Worm (Caenorhabditis elegans) whole organism, L1 larva: ENCODE measurements around the gene C04A11.5.

Experiments used
- F16B12.6 ChIP-seq: fragments of 150-350 bp; optimal IDR thresholded peaks from 2 replicates; lab custom pipeline; 2014; ENCODE audit warnings: missing biosample characterization, missing genetic modification characterization
- alr-1 ChIP-seq: fragments of 200-800 bp; sonication (Bioruptor generic); optimal IDR thresholded peaks from 2 replicates; lab custom pipeline; 2018; ENCODE audit warnings: borderline replicate concordance, mild to moderate bottlenecking, missing genetic modification characterization, missing compliant biosample characterization
- ama-1 ChIP-seq: fragments of 150-350 bp; optimal IDR thresholded peaks from 2 replicates; lab custom pipeline; 2014
- blmp-1 ChIP-seq: fragments of 150-350 bp; optimal IDR thresholded peaks from 2 replicates; lab custom pipeline; 2014; ENCODE audit warnings: missing biosample characterization, missing genetic modification characterization
- ceh-63 ChIP-seq: fragments of 200-800 bp; sonication (Bioruptor generic); optimal IDR thresholded peaks from 2 replicates; lab custom pipeline; 2018; ENCODE audit warnings: mild to moderate bottlenecking, missing genetic modification characterization, missing compliant biosample characterization
- ceh-82 ChIP-seq, 3 experiments: fragments of 150-350 bp in 1 of 3; sonication (generic microtip) in 2 of 3; optimal IDR thresholded peaks; 2 replicates each; lab custom pipeline; 2014 to 2017; ENCODE audit warnings: missing biosample characterization in 3 of 3, missing genetic modification characterization in 3 of 3
- ceh-88 ChIP-seq: fragments of 200-800 bp; sonication (Bioruptor generic); IDR thresholded peaks from 2 replicates; pipeline ENCODE4 v1.3.6; 2022; ENCODE audit warnings: missing genetic modification characterization, missing compliant biosample characterization
- ces-1 ChIP-seq: fragments of 150-350 bp; optimal IDR thresholded peaks from 2 replicates; lab custom pipeline; 2014; ENCODE audit warnings: missing biosample characterization, missing genetic modification reagents, missing genetic modification characterization
- dpl-1 ChIP-seq, 3 experiments: fragments of 150-350 bp in 2 of 3; sonication (generic microtip) in 1 of 3; optimal IDR thresholded peaks; 2 replicates each; lab custom pipeline; 2014 to 2017; ENCODE audit warnings: missing biosample characterization in 3 of 3, missing genetic modification characterization in 3 of 3, missing genetic modification reagents in 3 of 3
- dsc-1 ChIP-seq: sonication (generic microtip); optimal IDR thresholded peaks from 2 replicates; lab custom pipeline; 2016; ENCODE audit warnings: mild to moderate bottlenecking, missing genetic modification characterization, missing compliant biosample characterization
- efl-1 ChIP-seq, 4 experiments: fragments of 150-350 bp; optimal IDR thresholded peaks in 3 of 4; peaks in 1 of 4; 1 replicate in 1 of 4; 2 replicates in 3 of 4; lab custom pipeline; 2014; ENCODE audit warnings: missing biosample characterization in 2 of 4, missing genetic modification characterization in 2 of 4, missing genetic modification reagents in 2 of 4
- egl-13 ChIP-seq: sonication (generic microtip); optimal IDR thresholded peaks from 2 replicates; lab custom pipeline; 2016; ENCODE audit warnings: missing genotype, missing genetic modification reagents, missing genetic modification characterization, missing compliant biosample characterization
- elt-2 ChIP-seq: sonication (generic microtip); optimal IDR thresholded peaks from 2 replicates; lab custom pipeline; 2016; ENCODE audit warnings: missing genetic modification characterization, mild to moderate bottlenecking, inconsistent platforms, missing compliant biosample characterization, missing genetic modification reagents
- elt-3 ChIP-seq, 6 experiments: fragments of 150-350 bp in 1 of 6; sonication (generic microtip); optimal IDR thresholded peaks; 2 replicates each; lab custom pipeline; 2017 to 2018; ENCODE audit warnings: missing biosample characterization in 6 of 6, missing genetic modification characterization in 6 of 6, inconsistent platforms in 1 of 6
- fkh-4 ChIP-seq: sonication (generic microtip); optimal IDR thresholded peaks from 2 replicates; lab custom pipeline; 2016; ENCODE audit warnings: missing compliant biosample characterization, missing genetic modification characterization, borderline replicate concordance
- hlh-4 ChIP-seq: sonication (generic microtip); optimal IDR thresholded peaks from 2 replicates; lab custom pipeline; 2016; ENCODE audit warnings: mild to moderate bottlenecking, missing genetic modification characterization, missing compliant biosample characterization
- irx-1 ChIP-seq: sonication (generic microtip); optimal IDR thresholded peaks from 2 replicates; lab custom pipeline; 2016; ENCODE audit warnings: missing genetic modification characterization, missing compliant biosample characterization
- isw-1 ChIP-seq: fragments of 200-800 bp; sonication (Bioruptor generic); IDR thresholded peaks from 2 replicates; pipeline ENCODE4 v1.3.6; 2022; ENCODE audit warnings: missing genetic modification characterization, missing compliant biosample characterization
- lin-15B ChIP-seq: fragments of 150-350 bp; sonication (generic microtip); optimal IDR thresholded peaks from 3 replicates; lab custom pipeline; 2014; ENCODE audit warnings: missing biosample characterization, missing genetic modification characterization
- lin-35 ChIP-seq, 2 experiments: fragments of 150-350 bp; optimal IDR thresholded peaks; 2 replicates each; lab custom pipeline; 2014; ENCODE audit warnings: missing biosample characterization in 2 of 2, missing genetic modification characterization in 2 of 2, missing genetic modification reagents in 2 of 2
- lir-3 ChIP-seq: sonication (generic microtip); optimal IDR thresholded peaks from 2 replicates; lab custom pipeline; 2016; ENCODE audit warnings: mild to moderate bottlenecking, missing genetic modification characterization, moderate library complexity, missing compliant biosample characterization; ENCODE audit not compliant: poor library complexity
- lsy-2 ChIP-seq, 2 experiments: fragments of 150-350 bp; optimal IDR thresholded peaks; 2 replicates each; lab custom pipeline; 2014; ENCODE audit warnings: missing biosample characterization in 2 of 2, missing genetic modification characterization in 2 of 2
- mab-9 ChIP-seq: fragments of 200-800 bp; sonication (Bioruptor generic); IDR thresholded peaks from 2 replicates; pipeline ENCODE4 v1.3.6; 2022; ENCODE audit warnings: missing genetic modification reagents, missing genetic modification characterization, missing compliant biosample characterization
- mef-2 ChIP-seq: fragments of 150-350 bp; optimal IDR thresholded peaks from 2 replicates; lab custom pipeline; 2014; ENCODE audit warnings: missing biosample characterization, missing genetic modification characterization
- nhr-12 ChIP-seq: sonication (generic microtip); optimal IDR thresholded peaks from 2 replicates; lab custom pipeline; 2017; ENCODE audit warnings: missing biosample characterization, missing genetic modification characterization
- nhr-237 ChIP-seq: fragments of 150-350 bp; optimal IDR thresholded peaks from 2 replicates; lab custom pipeline; 2014; ENCODE audit warnings: missing biosample characterization, missing genetic modification characterization
- nhr-28 ChIP-seq: fragments of 150-350 bp; optimal IDR thresholded peaks from 2 replicates; lab custom pipeline; 2014; ENCODE audit warnings: missing biosample characterization, missing genetic modification characterization
- nhr-47 ChIP-seq: sonication (generic microtip); optimal IDR thresholded peaks from 2 replicates; lab custom pipeline; 2016; ENCODE audit warnings: mild to moderate bottlenecking, missing genetic modification characterization, moderate library complexity, missing compliant biosample characterization
- nhr-76 ChIP-seq: sonication (generic microtip); optimal IDR thresholded peaks from 2 replicates; lab custom pipeline; 2017; ENCODE audit warnings: missing biosample characterization, missing genetic modification characterization
- nhr-77 ChIP-seq: fragments of 150-350 bp; optimal IDR thresholded peaks from 2 replicates; lab custom pipeline; 2014; ENCODE audit warnings: missing biosample characterization, missing genetic modification characterization
- nhr-84 ChIP-seq: sonication (generic microtip); optimal IDR thresholded peaks from 2 replicates; lab custom pipeline; 2017; ENCODE audit warnings: missing biosample characterization, missing genetic modification characterization
- nhr-85 ChIP-seq: sonication (generic microtip); peaks from one replicate; lab custom pipeline; 2016; ENCODE audit warnings: missing genetic modification characterization, inconsistent platforms, missing compliant biosample characterization
- pqm-1 ChIP-seq: sonication (generic microtip); optimal IDR thresholded peaks from 3 replicates; lab custom pipeline; 2017; ENCODE audit warnings: missing biosample characterization, missing genetic modification characterization
- rnt-1 ChIP-seq: sonication (generic microtip); optimal IDR thresholded peaks from 2 replicates; lab custom pipeline; 2016; ENCODE audit warnings: mild to moderate bottlenecking, missing genetic modification characterization, moderate library complexity, missing compliant biosample characterization
- skn-1 ChIP-seq: fragments of 150-350 bp; optimal IDR thresholded peaks from 2 replicates; lab custom pipeline; 2014; ENCODE audit warnings: missing biosample characterization, missing genetic modification characterization
- snu-23 ChIP-seq: sonication (generic microtip); optimal IDR thresholded peaks from 2 replicates; lab custom pipeline; 2016; ENCODE audit warnings: missing genetic modification characterization, missing compliant biosample characterization
- sox-4 ChIP-seq: sonication (generic microtip); optimal IDR thresholded peaks from 2 replicates; lab custom pipeline; 2016; ENCODE audit warnings: missing genetic modification characterization, missing compliant biosample characterization
- sptf-1 ChIP-seq: fragments of 150-350 bp; optimal IDR thresholded peaks from 2 replicates; lab custom pipeline; 2014; ENCODE audit warnings: missing biosample characterization, missing genetic modification characterization
- swsn-7 ChIP-seq: sonication (generic microtip); optimal IDR thresholded peaks from 2 replicates; lab custom pipeline; 2016; ENCODE audit warnings: missing genetic modification characterization, missing compliant biosample characterization
- unc-30 ChIP-seq: sonication (generic microtip); optimal IDR thresholded peaks from 2 replicates; lab custom pipeline; 2017; ENCODE audit warnings: missing biosample characterization, missing genetic modification characterization
- unc-98 ChIP-seq: fragments of 200-800 bp; sonication (Bioruptor generic); IDR thresholded peaks from 2 replicates; pipeline ENCODE4 v1.3.6; 2022; ENCODE audit warnings: missing genetic modification characterization, missing compliant biosample characterization
- vab-15 ChIP-seq: sonication (generic microtip); optimal IDR thresholded peaks from 2 replicates; lab custom pipeline; 2017; ENCODE audit warnings: missing genotype, mild to moderate bottlenecking, missing genetic modification characterization, missing compliant biosample characterization
- xbp-1 ChIP-seq: sonication (generic microtip); optimal IDR thresholded peaks from 2 replicates; lab custom pipeline; 2016; ENCODE audit warnings: missing genetic modification characterization, missing compliant biosample characterization
- zag-1 ChIP-seq: fragments of 150-350 bp; optimal IDR thresholded peaks from 2 replicates; lab custom pipeline; 2014; ENCODE audit warnings: missing biosample characterization, missing genetic modification characterization
- ztf-11 ChIP-seq, 2 experiments: sonication (generic microtip); optimal IDR thresholded peaks; 2 replicates each; lab custom pipeline; 2016 to 2017; ENCODE audit warnings: missing genetic modification characterization in 2 of 2, missing biosample characterization in 1 of 2, missing compliant biosample characterization in 1 of 2
- ztf-4 ChIP-seq: fragments of 150-350 bp; optimal IDR thresholded peaks from 2 replicates; lab custom pipeline; 2014; ENCODE audit warnings: missing biosample characterization, missing genetic modification characterization

C04A11.5 gene

DNA sequence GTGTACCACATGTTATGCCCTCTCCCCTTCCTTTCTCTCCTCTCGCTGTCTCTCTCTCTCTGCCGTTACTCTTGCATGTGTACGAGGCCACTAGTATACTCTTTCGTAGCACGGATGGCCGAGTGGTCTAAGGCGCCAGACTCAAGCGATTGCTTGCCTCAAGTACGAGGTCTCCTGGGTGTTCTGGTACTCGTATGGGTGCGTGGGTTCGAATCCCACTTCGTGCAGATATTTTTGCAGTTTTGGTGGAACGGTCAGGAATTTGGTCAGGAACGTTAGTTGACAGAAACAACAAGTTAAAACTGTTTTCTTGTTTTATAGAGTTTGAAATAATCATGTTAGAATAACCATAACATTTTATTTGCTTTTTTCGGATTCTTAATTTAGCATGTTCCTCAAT, 1.1 kb downstream of the C04A11.5 start (continued):
- TF ChIP-seq irx-1 (tag; lab: Kevin White, UChicago): peak; percentile 75
- peak; percentile 60 for TF ChIP-seq lir-3 (tag; lab: Kevin White, UChicago)
- peak; percentile 72 for TF ChIP-seq mab-9 (GFP tag; lab: Robert Waterston, UW)
- TF ChIP-seq xbp-1 (tag; lab: Kevin White, UChicago): peak; percentile 82
- TF ChIP-seq unc-30: no peak
- TF ChIP-seq nhr-12 (tag; lab: Kevin White, UChicago): no peak
- peak; percentile 75 for TF ChIP-seq skn-1 (tag; lab: Kevin White, UChicago)
- peak; percentile 40 to 83 for TF ChIP-seq lin-35 (GFP tag; optimal IDR thresholded peaks at IDR 0.05; lab: Kevin White, UChicago)
- peak; percentile 78 for TF ChIP-seq ceh-88 (GFP tag; lab: Robert Waterston, UW)
- TF ChIP-seq fkh-4 (tag; lab: Kevin White, UChicago): no peak
- TF ChIP-seq pqm-1 (tag; lab: Kevin White, UChicago): no peak
- TF ChIP-seq swsn-7: peak; percentile 88
- TF ChIP-seq ztf-4 (tag; lab: Kevin White, UChicago): peak; percentile 1

DNA sequence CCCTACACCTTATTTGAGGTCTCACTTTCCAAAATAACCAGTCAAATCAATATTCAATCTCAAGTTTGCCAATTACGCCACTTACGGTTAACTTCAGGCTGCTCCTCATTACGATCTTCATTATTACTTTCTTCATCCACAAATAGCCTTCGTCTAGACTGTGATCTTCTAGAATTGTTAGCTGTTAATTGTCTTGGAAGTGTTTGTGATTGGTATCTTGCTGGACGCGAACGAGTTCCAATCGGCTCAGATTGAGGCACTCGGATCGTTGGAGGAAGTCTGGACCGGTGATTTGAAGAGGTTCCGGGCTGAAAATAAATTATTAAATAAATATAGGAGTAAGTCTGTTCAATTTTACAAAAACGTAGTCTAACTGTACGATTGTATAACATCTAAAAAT, 2.5 kb downstream of the C04A11.5 start:
- no peak for TF ChIP-seq snu-23 (GFP tag; lab: Kevin White, UChicago)
- no peak for TF ChIP-seq rnt-1 (tag; lab: Kevin White, UChicago)
- no peak for TF ChIP-seq isw-1 (GFP tag; lab: Robert Waterston, UW)
- TF ChIP-seq nhr-77 (tag; lab: Kevin White, UChicago): no peak
- no peak for TF ChIP-seq lin-15B (tag; lab: Kevin White, UChicago)
- no peak for TF ChIP-seq swsn-7
- TF ChIP-seq ceh-63 (GFP tag; lab: Kevin White, UChicago): no peak
- TF ChIP-seq nhr-47 (tag; lab: Kevin White, UChicago): no peak
- TF ChIP-seq elt-3 (tag; optimal IDR thresholded peaks at IDR 0.05; lab: Kevin White, UChicago): no peak
- no peak for TF ChIP-seq zag-1 (tag; lab: Kevin White, UChicago)

DNA sequence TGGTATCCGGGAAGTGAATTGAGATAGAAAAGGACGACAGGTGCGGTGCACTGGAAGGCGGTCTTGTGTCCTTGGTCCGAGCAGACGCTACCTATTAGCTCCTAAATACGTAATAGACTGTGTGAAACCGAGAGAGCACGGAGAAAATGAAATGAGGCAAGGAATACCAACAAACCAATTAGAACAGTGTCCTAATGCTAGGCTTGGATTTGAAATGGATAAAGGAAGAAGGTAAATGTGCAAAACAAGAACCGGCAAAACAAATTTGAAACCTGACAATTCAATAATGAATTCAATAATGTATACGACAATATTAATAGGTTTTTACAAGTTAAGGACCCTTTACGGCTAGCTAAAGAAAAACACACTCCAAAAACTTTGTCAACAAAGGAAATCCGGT, 4.3 kb downstream of the C04A11.5 start, which contains the start of gene C04A11.2:
Gene C04A11.2 (minus strand): TSS at position 101 of the 400 bp plus-strand sequence.
- TF ChIP-seq efl-1 (optimal IDR thresholded peaks at IDR 0.05; lab: Kevin White, UChicago) (no peak), efl-1 (GFP tag; optimal IDR thresholded peaks at IDR 0.05 in 1 of 2; lab: Kevin White, UChicago) (peak in 1 of 2 experiments; percentile 25), unc-98 (no peak)

DNA sequence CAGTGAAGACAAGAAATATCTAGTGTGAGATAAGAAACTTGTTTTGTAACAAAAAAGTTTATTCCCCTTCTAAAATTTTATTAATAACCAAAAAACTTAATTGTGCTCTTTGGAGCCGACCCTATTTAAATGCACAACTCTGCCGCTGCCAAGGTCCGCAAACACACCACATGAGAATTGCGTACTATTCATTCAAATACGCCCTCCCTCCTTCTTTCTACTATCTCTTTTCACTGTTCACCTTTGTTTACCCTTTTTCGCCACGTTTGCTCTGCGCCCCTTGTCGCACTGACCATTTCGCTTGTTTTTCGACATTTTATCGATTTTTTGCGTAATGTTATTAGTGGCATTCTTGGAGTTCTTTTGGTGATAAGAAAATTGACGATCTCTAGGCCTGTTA, 5.3 kb downstream of the C04A11.5 start:
- peak; percentile 51 for TF ChIP-seq nhr-85
- TF ChIP-seq dpl-1 (GFP tag; optimal IDR thresholded peaks at IDR 0.05; lab: Kevin White, UChicago): peak; percentile 48 to 73 (median 72)
- TF ChIP-seq rnt-1 (tag; lab: Kevin White, UChicago): peak; percentile 20
- TF ChIP-seq ces-1 (GFP tag; lab: Kevin White, UChicago): no peak
- TF ChIP-seq lsy-2 (tag; optimal IDR thresholded peaks at IDR 0.05; lab: Kevin White, UChicago): peak in 1 of 2 experiments; percentile 52
- no peak for TF ChIP-seq nhr-28 (tag; lab: Kevin White, UChicago)
- TF ChIP-seq sptf-1 (tag; lab: Kevin White, UChicago): no peak
- no peak for TF ChIP-seq mef-2 (tag; lab: Kevin White, UChicago)
- no peak for TF ChIP-seq ztf-11 (tag; optimal IDR thresholded peaks at IDR 0.05; lab: Kevin White, UChicago)
- TF ChIP-seq nhr-12 (tag; lab: Kevin White, UChicago): no peak
- TF ChIP-seq nhr-76 (tag; lab: Kevin White, UChicago): no peak
- no peak for TF ChIP-seq irx-1 (tag; lab: Kevin White, UChicago)
- TF ChIP-seq nhr-84 (tag; lab: Kevin White, UChicago): no peak
- TF ChIP-seq alr-1 (tag; lab: Kevin White, UChicago): no peak
- no peak for TF ChIP-seq ama-1 (lab: Kevin White, UChicago)
- peak; percentile 58 for TF ChIP-seq elt-2 (tag; lab: Kevin White, UChicago)
- TF ChIP-seq vab-15 (tag; lab: Kevin White, UChicago): no peak
- no peak for TF ChIP-seq unc-30
- TF ChIP-seq zag-1 (tag; lab: Kevin White, UChicago): no peak
- TF ChIP-seq mab-9 (GFP tag; lab: Robert Waterston, UW): no peak
- no peak for TF ChIP-seq pqm-1 (tag; lab: Kevin White, UChicago)
- TF ChIP-seq ceh-82 (tag; optimal IDR thresholded peaks at IDR 0.05; lab: Kevin White, UChicago): peak in 2 of 3 experiments; percentile 3 to 32
- no peak for TF ChIP-seq fkh-4 (tag; lab: Kevin White, UChicago)
- TF ChIP-seq nhr-237 (tag; lab: Kevin White, UChicago): no peak
- TF ChIP-seq egl-13 (tag; lab: Kevin White, UChicago): no peak
- no peak for TF ChIP-seq sox-4 (tag; lab: Kevin White, UChicago)
- no peak for TF ChIP-seq dsc-1
- no peak for TF ChIP-seq ztf-4 (tag; lab: Kevin White, UChicago)
- TF ChIP-seq blmp-1 (tag; lab: Kevin White, UChicago): peak; percentile 6
- TF ChIP-seq ceh-63 (GFP tag; lab: Kevin White, UChicago): no peak
- TF ChIP-seq F16B12.6 (tag; lab: Kevin White, UChicago): peak; percentile 82
- no peak for TF ChIP-seq hlh-4
